Worm (Caenorhabditis elegans): Measurements from ENCODE around the gene F55G11.7.

The F55G11.7 gene

DNA sequence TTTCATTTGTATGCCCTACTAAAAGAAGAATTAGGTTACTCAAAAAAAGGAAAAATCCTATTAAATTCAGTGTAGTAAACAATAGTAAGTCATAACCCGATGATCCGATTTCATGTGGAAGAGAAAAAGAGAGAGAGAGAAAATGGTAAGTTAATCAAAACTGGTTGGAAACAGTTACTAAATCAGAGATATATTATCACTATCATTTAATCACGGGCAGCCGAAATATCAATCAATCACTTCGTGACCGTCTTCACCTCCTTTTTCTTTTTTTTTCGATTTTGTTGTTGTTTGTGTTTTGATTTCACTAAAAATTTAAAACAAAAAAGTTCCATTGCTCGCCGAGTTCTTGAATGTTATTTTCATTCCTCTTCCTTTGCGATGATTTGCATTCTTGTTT is 37.3 kb downstream of the F55G11.7 start:
- TF ChIP-seq C08G9.2 (tag; optimal IDR thresholded peaks at IDR 0.05) (no peak), tbx-7 (tag; optimal IDR thresholded peaks at IDR 0.05) (no peak), nfya-1 (tag; optimal IDR thresholded peaks at IDR 0.05) (no peak), fax-1 (tag; optimal IDR thresholded peaks at IDR 0.05) (no peak)

DNA sequence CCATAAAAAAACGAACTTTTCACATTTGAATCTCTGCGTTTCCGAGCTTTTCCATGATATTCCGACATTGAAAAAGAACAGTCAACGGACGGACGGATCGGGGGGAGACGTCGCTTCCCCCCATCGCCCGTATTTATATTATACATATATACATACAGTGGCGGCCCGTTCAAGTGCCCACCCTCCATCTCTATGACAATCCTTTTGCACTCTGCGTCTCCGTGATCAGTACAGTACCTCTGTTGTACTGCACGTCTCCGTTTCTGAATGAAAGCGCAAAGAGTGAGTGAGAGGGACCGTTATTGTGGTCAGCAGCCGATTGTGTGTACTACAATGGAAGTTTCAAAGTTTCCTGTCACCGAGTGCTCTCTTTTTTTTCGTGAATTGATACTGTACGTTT is 38.9 kb downstream of the F55G11.7 start:
- TF ChIP-seq unc-55 (GFP tag; optimal IDR thresholded peaks at IDR 0.05) (no peak), pha-2 (tag; optimal IDR thresholded peaks at IDR 0.05) (no peak), ceh-48 (tag; optimal IDR thresholded peaks at IDR 0.05) (no peak), ceh-30 (tag; optimal IDR thresholded peaks at IDR 0.05) (no peak), pqm-1 (tag; optimal IDR thresholded peaks at IDR 0.05) (no peak), ceh-2 (tag; optimal IDR thresholded peaks at IDR 0.05) (peak; percentile 30), ceh-22 (tag; optimal IDR thresholded peaks at IDR 0.05) (peak; percentile 63), lin-11 (tag; optimal IDR thresholded peaks at IDR 0.05) (no peak), unc-86 (tag; optimal IDR thresholded peaks at IDR 0.05) (no peak), pha-4 (tag; optimal IDR thresholded peaks at IDR 0.05) (no peak), pax-1 (tag; optimal IDR thresholded peaks at IDR 0.05) (peak; percentile 17), madf-2 (tag; optimal IDR thresholded peaks at IDR 0.05) (no peak), ceh-19 (GFP tag; optimal IDR thresholded peaks at IDR 0.05) (no peak), ahr-1 (tag; optimal IDR thresholded peaks at IDR 0.05) (no peak), pat-9 (tag; optimal IDR thresholded peaks at IDR 0.05) (no peak), ets-4 (tag; optimal IDR thresholded peaks at IDR 0.05) (no peak), unc-42 (tag; optimal IDR thresholded peaks at IDR 0.05) (no peak), elt-2 (tag; optimal IDR thresholded peaks at IDR 0.05) (no peak), fax-1 (tag; optimal IDR thresholded peaks at IDR 0.05) (no peak)

- TF ChIP-seq elt-2 (tag; optimal IDR thresholded peaks at IDR 0.05) (peak; percentile 53), ceh-34 (tag; optimal IDR thresholded peaks at IDR 0.05) (no peak)
Observed at ce11 chrIV:13008405-13009208, 48.4 kb downstream of the F55G11.7 start, which contains the start of gene mbk-2. TSS of gene mbk-2 (plus strand) at chrIV:13009158.

- TF ChIP-seq K02D7.2 (tag; optimal IDR thresholded peaks at IDR 0.05) (no peak), ceh-30 (tag; optimal IDR thresholded peaks at IDR 0.05) (no peak), nfya-1 (tag; optimal IDR thresholded peaks at IDR 0.05) (no peak)
Observed at ce11 chrIV:13009507-13009906, 49.3 kb downstream of the F55G11.7 start.

Data from whole organism, late embryonic.